Worm (Caenorhabditis elegans) whole organism, L4/young adult: ENCODE results near the gene C14E2.6.
A peak's percentile ranks its signal among the peaks of the same experiment; 100 is the strongest.

Source experiments
- W03F9.2 ChIP-seq: fragments of 150-350 bp; optimal IDR thresholded peaks from 2 replicates; lab custom pipeline; 2014; ENCODE audit warnings: missing biosample characterization, missing genetic modification characterization
- dao-5 ChIP-seq: sonication (generic microtip); optimal IDR thresholded peaks from 2 replicates; lab custom pipeline; 2016; ENCODE audit warnings: missing genotype, missing genetic modification characterization, moderate library complexity, missing compliant biosample characterization
- him-1 ChIP-seq: sonication (generic microtip); optimal IDR thresholded peaks from 2 replicates; lab custom pipeline; 2016; ENCODE audit warnings: missing genotype, missing genetic modification reagents, missing genetic modification characterization, missing compliant biosample characterization

Gene C14E2.6

DNA sequence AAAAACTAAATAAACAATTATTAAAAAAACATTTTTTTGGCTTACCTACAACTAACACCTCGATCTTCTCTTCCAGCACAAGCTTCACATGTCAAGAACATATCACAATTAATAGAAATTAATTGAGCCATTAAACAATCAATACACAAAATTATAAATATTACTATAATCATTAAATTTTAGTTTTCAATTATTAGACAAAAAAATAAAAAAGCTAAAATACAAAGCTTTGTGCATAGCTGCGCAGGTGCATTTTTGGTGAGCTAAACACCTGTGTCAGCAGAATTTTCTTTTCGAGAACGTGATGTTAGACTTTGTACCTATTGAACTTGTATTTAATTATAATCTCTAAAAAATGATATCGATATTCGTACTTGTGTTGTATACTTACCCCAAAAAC, at the start of gene C14E2.6:
Gene C14E2.6, minus strand, starts transcription at position 101 of the 400 bp plus-strand sequence.
- no peak for TF ChIP-seq him-1 (tag; lab: Kevin White, UChicago)
- no peak for TF ChIP-seq dao-5 (tag; lab: Kevin White, UChicago)
- no peak for TF ChIP-seq W03F9.2 (tag; lab: Kevin White, UChicago)

DNA sequence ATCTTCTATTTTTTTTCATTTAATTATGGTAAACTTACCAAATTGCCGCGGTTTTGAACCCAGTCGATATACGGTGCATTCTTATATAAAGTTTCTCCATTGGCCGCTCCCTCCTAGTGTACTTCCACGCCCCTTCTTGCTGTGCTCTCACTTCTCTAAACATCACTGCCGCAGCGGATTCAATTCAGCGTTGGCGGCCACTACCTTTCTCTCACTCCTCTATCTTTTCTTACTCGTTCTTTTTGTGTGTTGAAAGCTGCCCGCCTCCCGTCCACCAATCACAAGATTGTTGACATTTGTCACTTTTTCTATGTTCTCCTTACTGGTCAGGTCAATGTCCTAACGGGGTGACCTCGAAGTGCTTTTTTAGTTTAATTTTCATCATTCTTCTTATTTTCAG, 41.2 kb upstream of the C14E2.6 start:
- TF ChIP-seq dao-5 (tag; lab: Kevin White, UChicago) (no peak), W03F9.2 (tag; lab: Kevin White, UChicago) (no peak), him-1 (tag; lab: Kevin White, UChicago) (no peak)

- TF ChIP-seq W03F9.2 (tag; lab: Kevin White, UChicago) (no peak), dao-5 (tag; lab: Kevin White, UChicago) (no peak), him-1 (tag; lab: Kevin White, UChicago) (no peak)
Observed at ce11 chrX:1864946-1865345, 35.1 kb upstream of the C14E2.6 start, which contains the start of gene tbx-41. Gene tbx-41, plus strand, starts transcription at chrX:1865246.

ce11 chrX:1860422-1860821, 30.6 kb upstream of the C14E2.6 start, which contains the start of gene T26C11.8:
Gene T26C11.8, plus strand, starts transcription at chrX:1860722.
- TF ChIP-seq W03F9.2 (tag; lab: Kevin White, UChicago): no peak
- no peak for TF ChIP-seq dao-5 (tag; lab: Kevin White, UChicago)
- no peak for TF ChIP-seq him-1 (tag; lab: Kevin White, UChicago)

DNA sequence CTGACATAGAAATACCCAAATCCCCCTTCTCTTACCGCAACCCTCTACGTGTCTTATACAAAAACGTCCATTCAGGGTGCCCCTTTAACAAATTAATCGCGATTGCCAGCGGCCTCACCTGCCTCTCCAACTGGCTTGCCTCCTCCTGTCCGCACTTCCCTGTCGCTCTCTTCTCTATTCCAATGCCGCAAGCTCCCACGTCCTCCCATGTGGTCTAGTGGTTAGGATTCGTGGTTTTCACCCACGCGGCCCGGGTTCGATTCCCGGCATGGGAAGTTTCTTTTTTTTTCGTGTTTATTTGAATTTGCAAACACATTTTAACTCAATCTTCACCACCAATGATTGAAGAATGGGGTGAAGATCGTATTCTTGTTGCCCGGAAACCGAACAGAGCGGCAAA, 28.8 kb upstream of the C14E2.6 start:
- no peak for TF ChIP-seq W03F9.2 (tag; lab: Kevin White, UChicago)
- peak; percentile 8 for TF ChIP-seq dao-5 (tag; lab: Kevin White, UChicago)
- no peak for TF ChIP-seq him-1 (tag; lab: Kevin White, UChicago)

DNA sequence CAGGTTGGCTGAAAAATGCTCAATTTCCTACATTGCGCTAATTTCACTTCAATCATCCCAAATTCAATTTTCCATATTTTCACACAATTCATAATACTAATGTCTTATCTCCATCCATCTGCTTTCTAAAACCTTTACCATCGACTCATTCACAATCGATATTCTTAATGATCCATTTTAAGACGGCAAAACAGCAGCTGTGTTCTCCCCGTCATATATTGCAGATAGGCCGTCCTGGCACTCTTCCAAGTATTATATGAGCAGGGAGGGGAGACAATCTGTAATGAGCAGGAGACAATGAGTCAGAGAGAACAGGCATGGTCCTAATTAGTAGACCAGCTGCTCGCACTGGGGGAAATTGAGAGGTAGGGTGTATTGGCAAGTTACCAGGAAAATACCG, 27.9 kb upstream of the C14E2.6 start:
- TF ChIP-seq W03F9.2 (tag; lab: Kevin White, UChicago) (no peak), dao-5 (tag; lab: Kevin White, UChicago) (no peak), him-1 (tag; lab: Kevin White, UChicago) (no peak)

DNA sequence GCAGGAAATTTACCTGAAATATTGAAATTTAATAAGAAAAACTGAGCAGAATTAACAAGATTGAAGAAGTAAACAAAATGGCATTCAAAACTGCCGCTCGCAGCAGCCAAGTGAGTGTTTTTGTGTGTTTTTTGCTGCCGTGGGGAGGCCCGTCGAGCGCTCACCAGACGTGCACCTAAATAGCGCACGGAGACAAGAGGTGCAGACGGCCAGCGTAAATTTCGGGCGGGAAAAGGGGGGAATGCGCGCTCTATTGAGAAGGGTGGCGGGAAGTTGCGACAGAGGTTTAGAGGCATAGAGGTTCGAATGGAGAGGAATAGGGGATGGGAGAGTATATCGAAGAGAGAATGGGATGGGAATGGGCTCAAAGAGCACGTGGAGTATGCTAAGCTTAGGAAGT, 26.3 kb upstream of the C14E2.6 start, which contains the start of gene ceh-39:
Gene ceh-39, minus strand, starts transcription at position 13 of the 400 bp plus-strand sequence.
- TF ChIP-seq him-1 (tag; lab: Kevin White, UChicago) (no peak), dao-5 (tag; lab: Kevin White, UChicago) (no peak), W03F9.2 (tag; lab: Kevin White, UChicago) (no peak)

DNA sequence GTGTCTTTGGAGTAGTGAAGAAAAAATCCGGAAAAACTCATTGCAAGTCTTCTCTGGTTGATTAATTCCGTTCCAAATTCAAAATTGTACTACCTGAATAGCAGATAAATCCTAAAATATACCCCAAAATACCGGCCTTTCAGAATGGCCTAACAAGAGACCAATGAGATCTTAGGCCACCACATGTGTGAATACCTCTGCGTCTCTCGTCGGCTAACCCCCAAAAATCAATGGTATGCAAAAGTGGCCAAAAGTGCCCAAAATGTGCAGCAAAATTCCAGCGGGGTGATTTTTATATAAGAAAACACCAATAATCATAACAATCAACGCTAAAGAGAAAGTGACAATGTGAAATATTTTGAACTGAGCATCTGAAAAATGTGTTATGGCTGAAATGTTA, 23.8 kb upstream of the C14E2.6 start, which contains the start of gene T26C11.9:
Gene T26C11.9, minus strand, starts transcription at position 254 of the 400 bp plus-strand sequence.
- TF ChIP-seq him-1 (tag; lab: Kevin White, UChicago) (no peak), dao-5 (tag; lab: Kevin White, UChicago) (no peak), W03F9.2 (tag; lab: Kevin White, UChicago) (no peak)

DNA sequence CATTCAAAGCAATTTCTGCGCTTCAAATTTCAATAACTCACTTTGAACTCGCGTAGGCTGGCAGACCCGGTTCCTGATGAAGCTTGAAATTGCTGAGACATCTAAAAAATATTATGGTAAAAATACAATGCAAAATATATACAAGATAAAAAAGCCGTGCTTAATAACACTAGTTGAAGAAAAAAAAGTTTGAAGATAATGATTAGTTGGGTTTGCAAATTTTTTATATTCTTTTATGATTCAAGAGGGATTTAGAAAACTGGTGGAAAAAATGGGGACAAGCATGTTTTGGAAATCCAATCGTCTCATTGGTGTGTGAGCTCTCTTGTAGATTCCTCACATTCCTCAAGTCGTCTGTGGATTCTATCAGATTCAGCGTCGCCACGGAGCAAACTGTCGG, 22.8 kb upstream of the C14E2.6 start, which contains the start of gene ceh-21:
Gene ceh-21, minus strand, starts transcription at position 101 of the 400 bp plus-strand sequence.
- TF ChIP-seq W03F9.2 (tag; lab: Kevin White, UChicago) (no peak), him-1 (tag; lab: Kevin White, UChicago) (no peak), dao-5 (tag; lab: Kevin White, UChicago) (no peak)

DNA sequence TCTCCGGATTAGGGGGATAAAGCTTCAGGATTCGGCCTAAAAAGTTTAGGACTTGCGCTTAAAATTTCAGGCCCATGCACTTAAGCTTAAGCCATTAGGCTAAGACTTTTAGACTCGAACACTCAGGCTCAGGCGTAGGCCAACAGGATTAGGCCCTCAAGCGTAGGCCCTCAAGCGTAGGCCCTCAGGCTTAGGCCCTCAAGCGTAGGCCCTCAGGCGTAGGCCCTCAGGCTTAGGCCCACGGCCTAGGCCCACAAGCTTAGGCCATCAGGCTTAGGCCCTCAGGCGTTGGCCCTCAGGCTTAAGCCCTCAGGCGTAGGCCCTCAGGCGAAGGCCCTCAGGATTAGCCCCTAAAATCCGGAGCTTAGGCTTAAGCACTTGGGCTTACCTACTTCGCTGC, 20.7 kb upstream of the C14E2.6 start:
- no peak for TF ChIP-seq dao-5 (tag; lab: Kevin White, UChicago)
- TF ChIP-seq him-1 (tag; lab: Kevin White, UChicago): no peak
- TF ChIP-seq W03F9.2 (tag; lab: Kevin White, UChicago): no peak

- TF ChIP-seq W03F9.2 (tag; lab: Kevin White, UChicago): no peak
- TF ChIP-seq him-1 (tag; lab: Kevin White, UChicago): no peak
- no peak for TF ChIP-seq dao-5 (tag; lab: Kevin White, UChicago)
Observed at ce11 chrX:1848575-1848974, 18.7 kb upstream of the C14E2.6 start, which contains the start of gene ceh-41. Gene ceh-41, minus strand, starts transcription at chrX:1848675.

DNA sequence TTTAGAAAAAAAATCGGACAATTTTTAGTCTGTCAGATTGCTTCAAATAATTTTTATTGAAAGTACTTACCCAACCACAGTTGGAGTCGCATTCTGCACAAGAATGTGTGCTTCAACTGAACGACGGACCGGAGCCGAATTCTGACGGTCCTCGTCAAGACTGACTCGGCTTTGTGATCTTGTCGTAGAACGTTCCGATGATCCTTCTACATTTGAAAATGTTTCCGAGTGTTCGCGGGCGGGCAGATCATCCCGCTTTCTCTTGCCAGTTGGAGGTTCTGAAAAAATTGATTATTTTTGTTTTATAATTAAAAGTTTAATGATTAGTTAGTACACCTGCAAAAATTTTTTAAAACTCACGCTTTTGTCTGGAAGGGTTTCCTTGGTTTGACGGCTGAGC, 17.8 kb upstream of the C14E2.6 start:
- no peak for TF ChIP-seq him-1 (tag; lab: Kevin White, UChicago)
- no peak for TF ChIP-seq W03F9.2 (tag; lab: Kevin White, UChicago)
- TF ChIP-seq dao-5 (tag; lab: Kevin White, UChicago): no peak

DNA sequence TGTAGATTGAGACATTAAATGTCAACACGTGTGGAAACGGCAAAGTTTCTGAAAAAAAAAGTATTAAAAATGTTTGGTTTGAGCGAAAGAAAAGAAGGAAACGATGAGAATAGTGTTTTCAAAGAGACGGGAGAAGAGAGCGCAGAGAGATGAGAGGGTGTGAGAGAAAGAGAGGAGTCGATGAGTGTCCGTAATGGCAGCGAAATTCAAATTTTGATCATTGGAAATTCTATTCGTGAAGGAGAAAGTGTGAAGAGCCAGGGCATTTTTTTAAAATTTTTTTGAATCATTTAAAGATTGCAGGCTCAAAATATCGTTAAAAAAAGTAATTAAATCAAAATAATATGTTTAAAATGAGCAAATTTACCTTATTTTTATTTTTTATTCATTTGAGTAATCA, 15.7 kb upstream of the C14E2.6 start, which contains the start of gene T26C11.4:
Gene T26C11.4, minus strand, starts transcription at position 54 of the 400 bp plus-strand sequence.
- TF ChIP-seq W03F9.2 (tag; lab: Kevin White, UChicago): no peak
- no peak for TF ChIP-seq dao-5 (tag; lab: Kevin White, UChicago)
- TF ChIP-seq him-1 (tag; lab: Kevin White, UChicago): no peak

- TF ChIP-seq W03F9.2 (tag; lab: Kevin White, UChicago): no peak
- peak; percentile 58 for TF ChIP-seq dao-5 (tag; lab: Kevin White, UChicago)
- TF ChIP-seq him-1 (tag; lab: Kevin White, UChicago): peak; percentile 45
Observed at ce11 chrX:1837703-1838102, 7.9 kb upstream of the C14E2.6 start.
